Worm (Caenorhabditis elegans): ENCODE data around the gene chtb-3.

DNA sequence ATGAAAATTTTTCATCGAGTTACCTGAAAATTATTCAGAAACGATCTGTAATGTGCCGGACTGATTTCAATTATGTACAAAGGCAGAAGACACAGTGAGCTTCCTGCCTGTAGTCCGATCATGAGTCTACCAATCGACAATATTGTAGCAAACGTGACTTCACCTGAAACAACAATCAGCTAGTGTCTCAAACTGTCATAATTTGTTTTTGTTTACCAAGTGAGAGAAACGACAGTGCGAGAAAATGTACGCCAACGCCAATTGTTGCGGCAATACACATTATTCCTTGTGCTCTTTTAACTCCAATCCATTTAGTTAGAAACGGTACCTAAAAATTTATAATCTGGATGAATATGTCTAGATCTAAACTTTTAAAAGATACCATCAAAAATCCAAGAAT lies 17.9 kb upstream of the chtb-3 start:
- TF ChIP-seq mep-1 (tag; optimal IDR thresholded peaks at IDR 0.05) (no peak), lin-29 (GFP tag; IDR thresholded peaks at IDR 0.05) (no peak), nhr-11 (tag; optimal IDR thresholded peaks at IDR 0.05) (no peak), ceh-32 (tag; optimal IDR thresholded peaks at IDR 0.05; ENCODE audit: poor library complexity) (no peak), ceh-82 (tag; optimal IDR thresholded peaks at IDR 0.05) (no peak), ces-1 (GFP tag; optimal IDR thresholded peaks at IDR 0.05) (no peak), zip-11 (GFP tag; IDR thresholded peaks at IDR 0.05) (no peak), rbr-2 (tag; optimal IDR thresholded peaks at IDR 0.05) (no peak), ceh-62 (tag; optimal IDR thresholded peaks at IDR 0.05) (no peak), daf-12 (tag; optimal IDR thresholded peaks at IDR 0.05) (no peak), egl-27 (tag; optimal IDR thresholded peaks at IDR 0.05) (no peak), lim-7 (GFP tag; IDR thresholded peaks at IDR 0.05) (no peak), unc-62 (GFP tag; optimal IDR thresholded peaks at IDR 0.05 in 1 of 2) (no peak), unc-62 (tag; optimal IDR thresholded peaks at IDR 0.05) (no peak), lsy-2 (tag; optimal IDR thresholded peaks at IDR 0.05) (no peak)
